Worm (Caenorhabditis elegans) whole organism, L1 larva: Measurements from ENCODE around the gene kqt-1.
A peak's percentile ranks its signal among the peaks of the same experiment; 100 is the strongest.

Source experiments
- C04F5.9 ChIP-seq: sonication (generic microtip); optimal IDR thresholded peaks from 2 replicates; lab custom pipeline; 2016; ENCODE audit warnings: missing genetic modification characterization, missing compliant biosample characterization
- C16A3.4 ChIP-seq: fragments of 150-350 bp; optimal IDR thresholded peaks from 2 replicates; lab custom pipeline; 2014; ENCODE audit warnings: missing biosample characterization, missing genetic modification characterization
- F16B12.6 ChIP-seq: fragments of 150-350 bp; optimal IDR thresholded peaks from 2 replicates; lab custom pipeline; 2014; ENCODE audit warnings: missing biosample characterization, missing genetic modification characterization
- aha-1 ChIP-seq: fragments of 150-350 bp; optimal IDR thresholded peaks from 2 replicates; lab custom pipeline; 2014; ENCODE audit warnings: missing biosample characterization, missing genetic modification characterization
- alr-1 ChIP-seq: fragments of 200-800 bp; sonication (Bioruptor generic); optimal IDR thresholded peaks from 2 replicates; lab custom pipeline; 2018; ENCODE audit warnings: borderline replicate concordance, mild to moderate bottlenecking, missing genetic modification characterization, missing compliant biosample characterization
- aly-2 ChIP-seq: fragments of 150-350 bp; optimal IDR thresholded peaks from 2 replicates; lab custom pipeline; 2014; ENCODE audit warnings: missing biosample characterization, missing genetic modification characterization
- ama-1 ChIP-seq: fragments of 150-350 bp; optimal IDR thresholded peaks from 2 replicates; lab custom pipeline; 2014
- ceh-63 ChIP-seq: fragments of 200-800 bp; sonication (Bioruptor generic); optimal IDR thresholded peaks from 2 replicates; lab custom pipeline; 2018; ENCODE audit warnings: mild to moderate bottlenecking, missing genetic modification characterization, missing compliant biosample characterization
- ceh-82 ChIP-seq, 3 experiments: fragments of 150-350 bp in 1 of 3; sonication (generic microtip) in 2 of 3; optimal IDR thresholded peaks; 2 replicates each; lab custom pipeline; 2014 to 2017; ENCODE audit warnings: missing biosample characterization in 3 of 3, missing genetic modification characterization in 3 of 3
- ceh-88 ChIP-seq: fragments of 200-800 bp; sonication (Bioruptor generic); IDR thresholded peaks from 2 replicates; pipeline ENCODE4 v1.3.6; 2022; ENCODE audit warnings: missing genetic modification characterization, missing compliant biosample characterization
- ceh-90 ChIP-seq: sonication (generic microtip); optimal IDR thresholded peaks from 2 replicates; lab custom pipeline; 2016; ENCODE audit warnings: missing genetic modification characterization, missing compliant biosample characterization
- efl-1 ChIP-seq, 4 experiments: fragments of 150-350 bp; optimal IDR thresholded peaks in 3 of 4; peaks in 1 of 4; 1 replicate in 1 of 4; 2 replicates in 3 of 4; lab custom pipeline; 2014; ENCODE audit warnings: missing biosample characterization in 2 of 4, missing genetic modification characterization in 2 of 4, missing genetic modification reagents in 2 of 4
- egl-27 ChIP-seq, 2 experiments: fragments of 150-350 bp in 1 of 2; sonication (generic microtip); optimal IDR thresholded peaks; 3 replicates each; lab custom pipeline; 2017 to 2018; ENCODE audit warnings: missing biosample characterization in 2 of 2, missing genetic modification characterization in 2 of 2, missing genetic modification reagents in 2 of 2
- fkh-8 ChIP-seq: sonication (generic microtip); optimal IDR thresholded peaks from 2 replicates; lab custom pipeline; 2016; ENCODE audit warnings: mild to moderate bottlenecking, missing genetic modification characterization, missing compliant biosample characterization
- fos-1 ChIP-seq: fragments of 150-350 bp; optimal IDR thresholded peaks from 2 replicates; lab custom pipeline; 2014; ENCODE audit warnings: missing biosample characterization, missing genetic modification characterization
- grh-1 ChIP-seq: fragments of 200-800 bp; sonication (Bioruptor generic); IDR thresholded peaks from 2 replicates; pipeline ENCODE4 v1.3.6; 2022; ENCODE audit warnings: missing genetic modification reagents, missing genetic modification characterization, missing compliant biosample characterization
- hlh-17 ChIP-seq: fragments of 200-800 bp; sonication (Bioruptor generic); optimal IDR thresholded peaks from 2 replicates; lab custom pipeline; 2018; ENCODE audit warnings: missing genetic modification characterization, mild to moderate bottlenecking, missing compliant biosample characterization, moderate library complexity, borderline replicate concordance
- jun-1 ChIP-seq: fragments of 150-350 bp; optimal IDR thresholded peaks from 2 replicates; lab custom pipeline; 2014; ENCODE audit warnings: missing biosample characterization, missing genetic modification reagents, missing genetic modification characterization
- lin-14 ChIP-seq: fragments of 200-800 bp; sonication (Bioruptor generic); optimal IDR thresholded peaks from 2 replicates; lab custom pipeline; 2018; ENCODE audit warnings: mild to moderate bottlenecking, missing genetic modification characterization, moderate library complexity, missing compliant biosample characterization
- lin-15B ChIP-seq: fragments of 150-350 bp; sonication (generic microtip); optimal IDR thresholded peaks from 3 replicates; lab custom pipeline; 2014; ENCODE audit warnings: missing biosample characterization, missing genetic modification characterization
- lin-39 ChIP-seq: fragments of 150-350 bp; optimal IDR thresholded peaks from 2 replicates; lab custom pipeline; 2014; ENCODE audit warnings: missing biosample characterization, missing genetic modification reagents, missing genetic modification characterization
- lir-3 ChIP-seq: sonication (generic microtip); optimal IDR thresholded peaks from 2 replicates; lab custom pipeline; 2016; ENCODE audit warnings: mild to moderate bottlenecking, missing genetic modification characterization, moderate library complexity, missing compliant biosample characterization; ENCODE audit not compliant: poor library complexity
- nhr-11 ChIP-seq: fragments of 150-350 bp; optimal IDR thresholded peaks from 2 replicates; lab custom pipeline; 2014; ENCODE audit warnings: missing biosample characterization, missing genetic modification characterization
- nhr-12 ChIP-seq: sonication (generic microtip); optimal IDR thresholded peaks from 2 replicates; lab custom pipeline; 2017; ENCODE audit warnings: missing biosample characterization, missing genetic modification characterization
- nhr-19 ChIP-seq: fragments of 200-800 bp; sonication (Bioruptor generic); conservative IDR thresholded peaks from 2 replicates; pipeline ENCODE4 v1.3.6; 2022; ENCODE audit warnings: missing genetic modification characterization, missing compliant biosample characterization
- nhr-20 ChIP-seq: sonication (generic microtip); optimal IDR thresholded peaks from 2 replicates; lab custom pipeline; 2016; ENCODE audit warnings: mild to moderate bottlenecking, missing genetic modification characterization, missing compliant biosample characterization
- nhr-237 ChIP-seq: fragments of 150-350 bp; optimal IDR thresholded peaks from 2 replicates; lab custom pipeline; 2014; ENCODE audit warnings: missing biosample characterization, missing genetic modification characterization
- nhr-71 ChIP-seq: sonication (generic microtip); optimal IDR thresholded peaks from 2 replicates; lab custom pipeline; 2016; ENCODE audit warnings: mild to moderate bottlenecking, missing genetic modification characterization, moderate library complexity, missing compliant biosample characterization
- nhr-76 ChIP-seq: sonication (generic microtip); optimal IDR thresholded peaks from 2 replicates; lab custom pipeline; 2017; ENCODE audit warnings: missing biosample characterization, missing genetic modification characterization
- nhr-84 ChIP-seq: sonication (generic microtip); optimal IDR thresholded peaks from 2 replicates; lab custom pipeline; 2017; ENCODE audit warnings: missing biosample characterization, missing genetic modification characterization
- pag-3 ChIP-seq: sonication (generic microtip); optimal IDR thresholded peaks from 2 replicates; lab custom pipeline; 2017; ENCODE audit warnings: missing genetic modification characterization, mild to moderate bottlenecking, missing compliant biosample characterization, antibody characterized with exemption, borderline replicate concordance; ENCODE audit not compliant: insufficient read depth
- pax-3 ChIP-seq: fragments of 200-800 bp; sonication (Bioruptor generic); optimal IDR thresholded peaks from 2 replicates; lab custom pipeline; 2018; ENCODE audit warnings: mild to moderate bottlenecking, missing genetic modification characterization, moderate library complexity, missing compliant biosample characterization
- pqm-1 ChIP-seq: sonication (generic microtip); optimal IDR thresholded peaks from 3 replicates; lab custom pipeline; 2017; ENCODE audit warnings: missing biosample characterization, missing genetic modification characterization
- rnt-1 ChIP-seq: sonication (generic microtip); optimal IDR thresholded peaks from 2 replicates; lab custom pipeline; 2016; ENCODE audit warnings: mild to moderate bottlenecking, missing genetic modification characterization, moderate library complexity, missing compliant biosample characterization
- skn-1 ChIP-seq: fragments of 150-350 bp; optimal IDR thresholded peaks from 2 replicates; lab custom pipeline; 2014; ENCODE audit warnings: missing biosample characterization, missing genetic modification characterization
- snu-23 ChIP-seq: sonication (generic microtip); optimal IDR thresholded peaks from 2 replicates; lab custom pipeline; 2016; ENCODE audit warnings: missing genetic modification characterization, missing compliant biosample characterization
- sptf-1 ChIP-seq: fragments of 150-350 bp; optimal IDR thresholded peaks from 2 replicates; lab custom pipeline; 2014; ENCODE audit warnings: missing biosample characterization, missing genetic modification characterization
- swsn-7 ChIP-seq: sonication (generic microtip); optimal IDR thresholded peaks from 2 replicates; lab custom pipeline; 2016; ENCODE audit warnings: missing genetic modification characterization, missing compliant biosample characterization
- unc-130 ChIP-seq: fragments of 150-350 bp; optimal IDR thresholded peaks from 2 replicates; lab custom pipeline; 2017; ENCODE audit warnings: missing biosample characterization, missing genetic modification characterization, inconsistent platforms
- unc-86 ChIP-seq: sonication (generic microtip); optimal IDR thresholded peaks from 2 replicates; lab custom pipeline; 2016; ENCODE audit warnings: missing genetic modification characterization, missing compliant biosample characterization
- unc-98 ChIP-seq: fragments of 200-800 bp; sonication (Bioruptor generic); IDR thresholded peaks from 2 replicates; pipeline ENCODE4 v1.3.6; 2022; ENCODE audit warnings: missing genetic modification characterization, missing compliant biosample characterization
- zag-1 ChIP-seq: fragments of 150-350 bp; optimal IDR thresholded peaks from 2 replicates; lab custom pipeline; 2014; ENCODE audit warnings: missing biosample characterization, missing genetic modification characterization
- ztf-11 ChIP-seq, 2 experiments: sonication (generic microtip); optimal IDR thresholded peaks; 2 replicates each; lab custom pipeline; 2016 to 2017; ENCODE audit warnings: missing genetic modification characterization in 2 of 2, missing biosample characterization in 1 of 2, missing compliant biosample characterization in 1 of 2

Gene kqt-1

ce11 chrX:6593178-6593786 is 25.5 kb upstream of the kqt-1 start (continued):
- peak; percentile 43 for TF ChIP-seq unc-86 (tag; lab: Kevin White, UChicago)
- no peak for TF ChIP-seq nhr-76 (tag; lab: Kevin White, UChicago)
- no peak for TF ChIP-seq ceh-63 (GFP tag; lab: Kevin White, UChicago)
- no peak for TF ChIP-seq hlh-17
- peak; percentile 71 for TF ChIP-seq nhr-20 (tag; lab: Kevin White, UChicago)
- no peak for TF ChIP-seq ztf-11 (tag; optimal IDR thresholded peaks at IDR 0.05; lab: Kevin White, UChicago)
- no peak for TF ChIP-seq pax-3 (tag; lab: Kevin White, UChicago)
- no peak for TF ChIP-seq ceh-90 (tag; lab: Kevin White, UChicago)
- TF ChIP-seq pqm-1 (tag; lab: Kevin White, UChicago) = no peak
- no peak for TF ChIP-seq sptf-1 (tag; lab: Kevin White, UChicago)
- no peak for TF ChIP-seq lin-39 (tag; lab: Kevin White, UChicago)
- TF ChIP-seq fkh-8 (tag; lab: Kevin White, UChicago) = no peak
- peak; percentile 43 to 55 (median 50) for TF ChIP-seq ceh-82 (tag; optimal IDR thresholded peaks at IDR 0.05; lab: Kevin White, UChicago)
- no peak for TF ChIP-seq ama-1 (lab: Kevin White, UChicago)
- no peak for TF ChIP-seq nhr-237 (tag; lab: Kevin White, UChicago)
- no peak for TF ChIP-seq alr-1
- no peak for TF ChIP-seq lin-15B
- TF ChIP-seq C04F5.9 = no peak
- peak; percentile 13 for TF ChIP-seq unc-130 (tag; lab: Kevin White, UChicago)
- TF ChIP-seq nhr-84 = no peak
- peak; percentile 85 for TF ChIP-seq snu-23
- TF ChIP-seq lir-3 (tag; lab: Kevin White, UChicago) = peak; percentile 30
- TF ChIP-seq C16A3.4 = peak; percentile 71
- no peak for TF ChIP-seq F16B12.6 (tag; lab: Kevin White, UChicago)
- TF ChIP-seq swsn-7 (tag; lab: Kevin White, UChicago) = peak; percentile 76
- TF ChIP-seq nhr-71 (tag; lab: Kevin White, UChicago) = peak; percentile 77
- TF ChIP-seq lin-14 (GFP tag; lab: Kevin White, UChicago) = peak; percentile 72
- TF ChIP-seq skn-1 (tag; lab: Kevin White, UChicago) = peak; percentile 32
- TF ChIP-seq ceh-88 (GFP tag; lab: Robert Waterston, UW) = no peak
- 0 out of 2 replicates have a peak, but pooled peaks have one; percentile 19 for TF ChIP-seq grh-1 (GFP tag; lab: Robert Waterston, UW)
- TF ChIP-seq aly-2 = peak; percentile 82
- no peak for TF ChIP-seq egl-27 (tag; optimal IDR thresholded peaks at IDR 0.05; lab: Kevin White, UChicago)

ce11 chrX:6597089-6597488 is 21.7 kb upstream of the kqt-1 start, which contains the start of gene ttr-6:
Gene ttr-6 (minus strand): TSS chrX:6597121.
- TF ChIP-seq rnt-1 (tag; lab: Kevin White, UChicago) = peak; percentile 69
- TF ChIP-seq nhr-19 (GFP tag; lab: Robert Waterston, UW) = peak; percentile 23; the same call in 1 of the 2 replicates
- TF ChIP-seq aly-2 = no peak
- TF ChIP-seq snu-23 = peak; percentile 2
- TF ChIP-seq aha-1 = no peak
- TF ChIP-seq nhr-71 (tag; lab: Kevin White, UChicago) = peak; percentile 42
- TF ChIP-seq fos-1 (tag; lab: Kevin White, UChicago) = no peak
- no peak for TF ChIP-seq C16A3.4
- TF ChIP-seq lin-15B = no peak
- peak; percentile 53 for TF ChIP-seq lin-14 (GFP tag; lab: Kevin White, UChicago)
- no peak for TF ChIP-seq nhr-11 (tag; lab: Kevin White, UChicago)
- TF ChIP-seq zag-1 (tag; lab: Kevin White, UChicago) = no peak
- TF ChIP-seq pag-3 = peak; percentile 34
- no peak for TF ChIP-seq jun-1 (tag; lab: Kevin White, UChicago)
- TF ChIP-seq nhr-12 (tag; lab: Kevin White, UChicago) = no peak
- no peak for TF ChIP-seq efl-1 (optimal IDR thresholded peaks at IDR 0.05; lab: Kevin White, UChicago)
- peak in 1 of 2 experiments; percentile 31 for TF ChIP-seq efl-1 (GFP tag; optimal IDR thresholded peaks at IDR 0.05 in 1 of 2; lab: Kevin White, UChicago)
- no peak for TF ChIP-seq lir-3 (tag; lab: Kevin White, UChicago)
- no peak for TF ChIP-seq ceh-90 (tag; lab: Kevin White, UChicago)
- no peak for TF ChIP-seq swsn-7 (tag; lab: Kevin White, UChicago)
- TF ChIP-seq unc-98 = no peak
